Fruit fly (Drosophila melanogaster): ENCODE data around the gene CG5854.

DNA sequence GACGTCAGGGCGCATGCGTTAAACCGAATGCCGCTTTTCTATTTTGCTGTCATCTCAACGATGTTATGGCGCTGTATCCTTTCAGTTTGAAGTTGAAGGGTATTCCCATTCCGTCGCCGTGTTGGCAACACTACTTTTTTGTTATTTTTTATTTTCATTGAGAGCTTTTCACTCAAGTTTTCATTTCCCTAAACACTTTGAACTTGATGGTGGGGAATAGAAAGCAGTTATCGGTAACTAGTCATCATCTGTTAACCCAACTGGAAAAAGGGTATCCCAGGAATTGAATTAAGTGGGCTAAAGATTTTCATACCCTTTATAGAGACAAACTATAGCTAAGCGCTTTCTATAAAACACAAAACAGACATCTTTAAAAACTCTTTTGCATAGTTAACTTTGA, 46.1 kb upstream of the CG5854 start:
- TF ChIP-seq psq (optimal IDR thresholded peaks at IDR 0.05) (no peak), Myc (optimal IDR thresholded peaks at IDR 0.05) (no peak)

Measured in Kc167 (cell line).